Fruit fly (Drosophila melanogaster): ENCODE results near the gene CG3702.

- TF ChIP-seq psq (GFP tag; optimal IDR thresholded peaks at IDR 0.05) (peak; percentile 8), Abd-B (GFP tag; optimal IDR thresholded peaks at IDR 0.05) (no peak), lola (GFP tag; optimal IDR thresholded peaks at IDR 0.05) (no peak), CG9705 (GFP tag; optimal IDR thresholded peaks at IDR 0.05) (no peak)
These were observed 31.1 kb downstream of the CG3702 start for dm6 chr2L:4195672-4196281.
